Fruit fly (Drosophila melanogaster): ENCODE results near the gene CG13639.

dm6 chr3R:24890217-24890616 is 30.1 kb upstream of the CG13639 start:
- no peak for TF ChIP-seq Mad (GFP tag; optimal IDR thresholded peaks at IDR 0.05)
- no peak for TF ChIP-seq dmrt99B (tag; optimal IDR thresholded peaks at IDR 0.05)
- TF ChIP-seq ssp (GFP tag; IDR thresholded peaks at IDR 0.05), result no peak
- TF ChIP-seq cg (GFP tag; optimal IDR thresholded peaks at IDR 0.05), result no peak
- TF ChIP-seq Optix (GFP tag; IDR thresholded peaks at IDR 0.05), result no peak
- no peak for TF ChIP-seq trh (GFP tag; optimal IDR thresholded peaks at IDR 0.05)
- TF ChIP-seq CG1832 (GFP tag; optimal IDR thresholded peaks at IDR 0.05), result no peak
- no peak for TF ChIP-seq eve (GFP tag; optimal IDR thresholded peaks at IDR 0.05)
- TF ChIP-seq gsb-n (tag; optimal IDR thresholded peaks at IDR 0.05), result no peak
- no peak for TF ChIP-seq CG17568 (GFP tag; optimal IDR thresholded peaks at IDR 0.05)
- no peak for TF ChIP-seq chm (GFP tag; IDR thresholded peaks at IDR 0.05)
